Worm (Caenorhabditis elegans) whole organism, L4 larva: ENCODE measurements around the gene fbxb-106.

Experiments
- lin-39 ChIP-seq: fragments of 150-350 bp; optimal IDR thresholded peaks from 2 replicates; lab custom pipeline; 2014; ENCODE audit warnings: missing biosample characterization, missing genetic modification reagents, missing genetic modification characterization
- mdl-1 ChIP-seq, 2 experiments: fragments of 150-350 bp in 1 of 2; sonication (generic microtip) in 1 of 2; optimal IDR thresholded peaks; 2 replicates each; lab custom pipeline; 2014 to 2017; ENCODE audit warnings: missing biosample characterization in 2 of 2, missing genetic modification characterization in 2 of 2
- mep-1 ChIP-seq: fragments of 150-350 bp; sonication (generic microtip); optimal IDR thresholded peaks from 3 replicates; lab custom pipeline; 2014; ENCODE audit warnings: missing biosample characterization, missing genetic modification characterization
- nhr-10 ChIP-seq: fragments of 150-350 bp; optimal IDR thresholded peaks from 2 replicates; lab custom pipeline; 2014; ENCODE audit warnings: missing biosample characterization, missing genetic modification characterization
- nhr-41 ChIP-seq: fragments of 200-800 bp; sonication (Bioruptor generic); IDR thresholded peaks from 2 replicates; pipeline ENCODE4 v1.3.6; 2022; ENCODE audit warnings: missing genetic modification reagents, missing genetic modification characterization, missing compliant biosample characterization
- skn-1 ChIP-seq: fragments of 150-350 bp; optimal IDR thresholded peaks from 2 replicates; lab custom pipeline; 2014; ENCODE audit warnings: missing biosample characterization, missing genetic modification characterization
- unc-130 ChIP-seq: sonication (generic microtip); optimal IDR thresholded peaks from 2 replicates; lab custom pipeline; 2016; ENCODE audit warnings: missing genetic modification reagents, missing genetic modification characterization, missing compliant biosample characterization
- ztf-11 ChIP-seq: fragments of 150-350 bp; optimal IDR thresholded peaks from 2 replicates; lab custom pipeline; 2014; ENCODE audit warnings: missing biosample characterization, missing genetic modification characterization

ce11 chrII:2787031-2787512 is 24.9 kb downstream of the fbxb-106 start, which contains the start of the genes F08D12.12 and srpa-72:
- no peak for TF ChIP-seq lin-39 (tag; lab: Kevin White, UChicago)
- no peak for TF ChIP-seq unc-130 (GFP tag; lab: Kevin White, UChicago)
- TF ChIP-seq skn-1 (tag; lab: Kevin White, UChicago): no peak
- TF ChIP-seq nhr-41 (GFP tag; lab: Robert Waterston, UW): no peak
- TF ChIP-seq nhr-10 (tag; lab: Kevin White, UChicago): no peak
- no peak for TF ChIP-seq mdl-1 (tag; optimal IDR thresholded peaks at IDR 0.05; lab: Kevin White, UChicago)
- no peak for TF ChIP-seq mep-1
- no peak for TF ChIP-seq ztf-11 (tag; lab: Kevin White, UChicago)
